Fruit fly (Drosophila melanogaster) whole organism, embryonic: Measurements from ENCODE around the gene Dbx.

Source experiments
- Atf-2 ChIP-seq: fragments of 200-800 bp; sonication (Bioruptor generic); optimal IDR thresholded peaks from 2 replicates; lab custom pipeline; 2016; ENCODE audit warnings: missing biosample characterization, missing genetic modification characterization
- CG10366 ChIP-seq: fragments of 200-800 bp; sonication (Bioruptor generic); IDR thresholded peaks from 2 replicates; pipeline ENCODE4 v1.3.6; 2022; ENCODE audit warnings: missing biosample characterization, missing genetic modification characterization
- CG10431 ChIP-seq: fragments of 200-800 bp; sonication (Bioruptor generic); optimal IDR thresholded peaks from 3 replicates; lab custom pipeline; 2018; ENCODE audit warnings: missing biosample characterization, mild to moderate bottlenecking, missing genetic modification characterization
- CG10979 ChIP-seq: fragments of 200-800 bp; sonication (Bioruptor generic); optimal IDR thresholded peaks from 2 replicates; lab custom pipeline; 2018; ENCODE audit warnings: missing biosample characterization, mild to moderate bottlenecking, missing genetic modification characterization, moderate library complexity
- CG11093 ChIP-seq: fragments of 200-800 bp; sonication (Bioruptor generic); IDR thresholded peaks from 3 replicates; pipeline ENCODE4 v1.3.6; 2022; ENCODE audit warnings: missing biosample characterization, missing genetic modification characterization
- CG13775 ChIP-seq: fragments of 200-800 bp; sonication (Bioruptor generic); optimal IDR thresholded peaks from 3 replicates; lab custom pipeline; 2017; ENCODE audit warnings: missing biosample characterization, mild to moderate bottlenecking, missing genetic modification characterization
- CG14965 ChIP-seq: fragments of 200-800 bp; sonication (Bioruptor generic); optimal IDR thresholded peaks from 2 replicates; lab custom pipeline; 2016; ENCODE audit warnings: missing biosample characterization, missing genetic modification characterization, borderline replicate concordance
- CG1529 ChIP-seq: fragments of 200-800 bp; sonication (Bioruptor generic); optimal IDR thresholded peaks from 3 replicates; lab custom pipeline; 2018; ENCODE audit warnings: missing biosample characterization, missing genetic modification characterization
- CG18619 ChIP-seq: fragments of 200-800 bp; sonication (Bioruptor generic); optimal IDR thresholded peaks from 3 replicates; lab custom pipeline; 2017; ENCODE audit warnings: missing biosample characterization, mild to moderate bottlenecking, missing genetic modification characterization
- CG18764 ChIP-seq: fragments of 200-800 bp; sonication (Bioruptor generic); optimal IDR thresholded peaks from 3 replicates; lab custom pipeline; 2016; ENCODE audit warnings: missing biosample characterization, missing genetic modification characterization
- CG31365 ChIP-seq: fragments of 200-800 bp; sonication (Bioruptor generic); optimal IDR thresholded peaks from 2 replicates; lab custom pipeline; 2018; ENCODE audit warnings: missing biosample characterization, mild to moderate bottlenecking, missing genetic modification characterization
- CG34422 ChIP-seq: fragments of 200-800 bp; sonication (Bioruptor generic); IDR thresholded peaks from 3 replicates; pipeline ENCODE4 v1.3.6; 2022; ENCODE audit warnings: missing biosample characterization, missing genetic modification characterization
- CG4424 ChIP-seq: fragments of 200-800 bp; sonication (Bioruptor generic); optimal IDR thresholded peaks from 3 replicates; lab custom pipeline; 2016; ENCODE audit warnings: missing biosample characterization, missing genetic modification characterization
- CG4617 ChIP-seq: fragments of 200-800 bp; sonication (Bioruptor generic); optimal IDR thresholded peaks from 3 replicates; lab custom pipeline; 2016; ENCODE audit warnings: missing biosample characterization, missing genetic modification characterization, borderline replicate concordance
- CG6689 ChIP-seq: fragments of 200-800 bp; sonication (Bioruptor generic); IDR thresholded peaks from 2 replicates; pipeline ENCODE4 v1.3.6; 2022; ENCODE audit warnings: missing biosample characterization, missing genetic modification characterization
- CG7928 ChIP-seq: fragments of 200-800 bp; sonication (Bioruptor generic); optimal IDR thresholded peaks from 2 replicates; lab custom pipeline; 2017; ENCODE audit warnings: missing biosample characterization, mild to moderate bottlenecking, missing genetic modification characterization
- Chrac-16 ChIP-seq: fragments of 200-800 bp; sonication (Bioruptor generic); optimal IDR thresholded peaks from 3 replicates; lab custom pipeline; 2016; ENCODE audit warnings: missing biosample characterization, missing genetic modification characterization
- Dad ChIP-seq: fragments of 200-800 bp; sonication (Bioruptor generic); optimal IDR thresholded peaks from 3 replicates; lab custom pipeline; 2016; ENCODE audit warnings: missing biosample characterization, missing genetic modification characterization
- Dip2 ChIP-seq: fragments of 200-800 bp; sonication (Bioruptor generic); IDR thresholded peaks from 2 replicates; pipeline ENCODE4 v1.3.6; 2022; ENCODE audit warnings: missing biosample characterization, missing genetic modification characterization
- Drgx ChIP-seq: fragments of 200-800 bp; sonication (Bioruptor generic); IDR thresholded peaks from 2 replicates; pipeline ENCODE4 v1.3.6; 2022; ENCODE audit warnings: missing biosample characterization, missing genetic modification characterization
- ERR ChIP-seq: fragments of 200-800 bp; sonication (Bioruptor generic); optimal IDR thresholded peaks from 2 replicates; lab custom pipeline; 2016; ENCODE audit warnings: missing biosample characterization, missing genetic modification characterization
- MTF-1 ChIP-seq: fragments of 200-800 bp; sonication (Bioruptor generic); optimal IDR thresholded peaks from 2 replicates; lab custom pipeline; 2018; ENCODE audit warnings: missing biosample characterization, mild to moderate bottlenecking, missing genetic modification characterization, borderline replicate concordance
- Mrtf ChIP-seq: fragments of 200-800 bp; sonication (Bioruptor generic); IDR thresholded peaks from 3 replicates; pipeline ENCODE4 v1.3.6; 2022; ENCODE audit warnings: missing biosample characterization, missing genetic modification characterization
- Myb ChIP-seq: fragments of 200-800 bp; sonication (Bioruptor generic); optimal IDR thresholded peaks from 2 replicates; lab custom pipeline; 2016; ENCODE audit warnings: missing biosample characterization, missing genetic modification characterization
- Nf-YC ChIP-seq: fragments of 200-800 bp; optimal IDR thresholded peaks from 3 replicates; lab custom pipeline; 2019; ENCODE audit warnings: missing biosample characterization, mild to moderate bottlenecking, missing genetic modification characterization, moderate library complexity
- NfI ChIP-seq: fragments of 200-800 bp; sonication (Bioruptor generic); optimal IDR thresholded peaks from 3 replicates; lab custom pipeline; 2018; ENCODE audit warnings: missing biosample characterization, mild to moderate bottlenecking, missing genetic modification characterization, moderate library complexity
- Oli ChIP-seq: fragments of 200-800 bp; sonication (Bioruptor generic); optimal IDR thresholded peaks from 2 replicates; lab custom pipeline; 2018; ENCODE audit warnings: missing biosample characterization, mild to moderate bottlenecking, missing genetic modification characterization, moderate library complexity
- Optix ChIP-seq: fragments of 200-800 bp; sonication (Bioruptor generic); IDR thresholded peaks from 3 replicates; pipeline ENCODE4 v1.3.6; 2022; ENCODE audit warnings: missing biosample characterization, missing genetic modification characterization
- Tbp ChIP-seq: fragments of >200 bp; optimal IDR thresholded peaks from 2 replicates; lab custom pipeline; 2018; ENCODE audit warnings: missing biosample characterization, missing genetic modification characterization
- amos ChIP-seq: fragments of 200-800 bp; sonication (Bioruptor generic); IDR thresholded peaks from 2 replicates; pipeline ENCODE4 v1.3.6; 2022; ENCODE audit warnings: missing biosample characterization, missing genetic modification characterization; ENCODE audit not compliant: partially characterized antibody
- az2 ChIP-seq: fragments of 200-800 bp; sonication (Bioruptor generic); optimal IDR thresholded peaks from 3 replicates; lab custom pipeline; 2016; ENCODE audit warnings: missing biosample characterization, missing genetic modification characterization
- bowl ChIP-seq: fragments of 200-800 bp; sonication (Bioruptor generic); IDR thresholded peaks from 2 replicates; pipeline ENCODE4 v1.3.6; 2022; ENCODE audit warnings: missing biosample characterization, missing genetic modification characterization
- disco-r ChIP-seq: fragments of 200-800 bp; sonication (Bioruptor generic); optimal IDR thresholded peaks from 2 replicates; lab custom pipeline; 2016; ENCODE audit warnings: missing biosample characterization, missing genetic modification characterization
- eve ChIP-seq, 2 experiments: fragments of >200 bp; optimal IDR thresholded peaks; 2 replicates each; lab custom pipeline; 2017; ENCODE audit warnings: missing biosample characterization in 2 of 2, missing genetic modification characterization in 2 of 2
- fd96Cb ChIP-seq: fragments of 200-800 bp; sonication (Bioruptor generic); optimal IDR thresholded peaks from 2 replicates; lab custom pipeline; 2018; ENCODE audit warnings: missing biosample characterization, mild to moderate bottlenecking, missing genetic modification characterization, moderate library complexity
- gfzf ChIP-seq: fragments of 200-800 bp; sonication (Bioruptor generic); optimal IDR thresholded peaks from 2 replicates; lab custom pipeline; 2016; ENCODE audit warnings: missing biosample characterization, mild to moderate bottlenecking, missing genetic modification characterization, moderate library complexity
- h ChIP-seq: fragments of >200 bp; optimal IDR thresholded peaks from 2 replicates; lab custom pipeline; 2017
- ind ChIP-seq: fragments of 200-800 bp; sonication (Bioruptor generic); optimal IDR thresholded peaks from 3 replicates; lab custom pipeline; 2016; ENCODE audit warnings: missing biosample characterization, missing genetic modification characterization
- insv ChIP-seq, 2 experiments: fragments of 200-800 bp; sonication (Bioruptor generic); optimal IDR thresholded peaks; 3 replicates each; lab custom pipeline; 2016 to 2018; ENCODE audit warnings: missing biosample characterization in 2 of 2, missing genetic modification characterization in 2 of 2
- oc ChIP-seq: fragments of 200-800 bp; sonication (Bioruptor generic); optimal IDR thresholded peaks from 2 replicates; lab custom pipeline; 2018; ENCODE audit warnings: missing biosample characterization, mild to moderate bottlenecking, missing genetic modification characterization, moderate library complexity
- pan ChIP-seq, 4 experiments: fragments of >200 bp in 3 of 4; fragments of 200-800 bp in 1 of 4; sonication (Bioruptor generic) in 1 of 4; optimal IDR thresholded peaks in 3 of 4; IDR thresholded peaks in 1 of 4; 2 replicates each; pipeline versions ENCODE4 v1.3.6 to Lab custom; 2017 to 2022; ENCODE audit warnings: missing biosample characterization in 2 of 4, missing genetic modification characterization in 2 of 4, mixed read lengths in 1 of 4
- prd ChIP-seq, 3 experiments: fragments of >200 bp in 2 of 3; fragments of 200-800 bp in 1 of 3; sonication (Bioruptor generic) in 1 of 3; optimal IDR thresholded peaks in 2 of 3; IDR thresholded peaks in 1 of 3; 2 replicates in 2 of 3; 3 replicates in 1 of 3; pipeline versions ENCODE4 v1.3.6 to Lab custom; 2017 to 2022; ENCODE audit warnings: missing biosample characterization in 1 of 3, missing genetic modification characterization in 1 of 3
- repo ChIP-seq: fragments of 200-800 bp; sonication (Bioruptor generic); optimal IDR thresholded peaks from 2 replicates; lab custom pipeline; 2016; ENCODE audit warnings: missing biosample characterization, missing genetic modification characterization
- sima ChIP-seq: fragments of 200-800 bp; sonication (Bioruptor generic); optimal IDR thresholded peaks from 2 replicates; lab custom pipeline; 2016; ENCODE audit warnings: missing biosample characterization, missing genetic modification characterization
- slp2 ChIP-seq: fragments of 200-800 bp; sonication (Bioruptor generic); optimal IDR thresholded peaks from 2 replicates; lab custom pipeline; 2016; ENCODE audit warnings: missing biosample characterization, missing genetic modification characterization
- sr ChIP-seq: fragments of 200-800 bp; sonication (Bioruptor generic); IDR thresholded peaks from 3 replicates; pipeline ENCODE4 v1.3.6; 2022; ENCODE audit warnings: missing biosample characterization, missing genetic modification characterization
- ssp ChIP-seq: fragments of 200-800 bp; sonication (Bioruptor generic); IDR thresholded peaks from 2 replicates; pipeline ENCODE4 v1.3.6; 2022; ENCODE audit warnings: missing biosample characterization, missing genetic modification characterization
- stc ChIP-seq: fragments of 200-800 bp; sonication (Bioruptor generic); IDR thresholded peaks from 2 replicates; pipeline ENCODE4 v1.3.6; 2022; ENCODE audit warnings: missing biosample characterization, missing genetic modification characterization
- tin ChIP-seq: fragments of 200-800 bp; sonication (Bioruptor generic); optimal IDR thresholded peaks from 3 replicates; lab custom pipeline; 2016; ENCODE audit warnings: missing biosample characterization, missing genetic modification characterization
- tll ChIP-seq, 2 experiments: fragments of 200-800 bp in 1 of 2; fragments of >200 bp in 1 of 2; sonication (Bioruptor generic) in 1 of 2; optimal IDR thresholded peaks; 2 replicates each; lab custom pipeline; 2017 to 2019; ENCODE audit warnings: missing biosample characterization in 2 of 2, missing genetic modification characterization in 2 of 2, mild to moderate bottlenecking in 1 of 2, moderate library complexity in 1 of 2
- zfh2 ChIP-seq: fragments of 200-800 bp; sonication (Bioruptor generic); optimal IDR thresholded peaks from 2 replicates; lab custom pipeline; 2016; ENCODE audit warnings: missing biosample characterization, missing genetic modification characterization

Gene Dbx

dm6 chr3L:1962964-1963363 lies 41.9 kb downstream of the Dbx start, which contains the start of gene SCOT (continued):
- TF ChIP-seq CG7928 (GFP tag; lab: Kevin White, UChicago) (no peak), CG10431 (GFP tag; lab: Kevin White, UChicago) (no peak), Atf-2 (peak; percentile 47), sr (peak; percentile 67), gfzf (no peak), bowl (peak; percentile 66), CG18764 (peak; percentile 12), repo (GFP tag; lab: Kevin White, UChicago) (no peak), CG1529 (GFP tag; lab: Kevin White, UChicago) (peak; percentile 43), eve (GFP tag; optimal IDR thresholded peaks at IDR 0.05; lab: Kevin White, UChicago) (no peak), ind (GFP tag; lab: Kevin White, UChicago) (peak; percentile 66), CG4617 (GFP tag; lab: Kevin White, UChicago) (no peak), CG13775 (GFP tag; lab: Kevin White, UChicago) (peak; percentile 20), h (no peak), stc (GFP tag; lab: Robert Waterston, UW) (peak; percentile 72), Nf-YC (tag; lab: Kevin White, UChicago) (no peak), slp2 (peak; percentile 29), CG10979 (tag; lab: Kevin White, UChicago) (no peak), Chrac-16 (GFP tag; lab: Kevin White, UChicago) (peak; percentile 74), MTF-1 (no peak), tll (GFP tag; optimal IDR thresholded peaks at IDR 0.05; lab: Kevin White, UChicago) (no peak), az2 (GFP tag; lab: Kevin White, UChicago) (peak; percentile 77), CG11093 (GFP tag; lab: Robert Waterston, UW) (peak; percentile 65; the same call in 2 of the 3 replicates), ERR (GFP tag; lab: Kevin White, UChicago) (peak; percentile 50), Dip2 (no peak), amos (GFP tag; lab: Robert Waterston, UW) (no peak), prd (optimal IDR thresholded peaks at IDR 0.05; lab: Kevin White, UChicago) (no peak), prd (GFP tag; IDR thresholded peaks at IDR 0.05; lab: Robert Waterston, UW) (peak; percentile 80), CG6689 (GFP tag; lab: Robert Waterston, UW) (peak; percentile 85), ssp (GFP tag; lab: Robert Waterston, UW) (peak; percentile 66), CG4424 (no peak), CG10366 (peak; percentile 80), fd96Cb (tag; lab: Kevin White, UChicago) (peak; percentile 57), sima (GFP tag; lab: Kevin White, UChicago) (no peak), Drgx (GFP tag; lab: Robert Waterston, UW) (peak; percentile 98), CG14965 (GFP tag; lab: Kevin White, UChicago) (no peak), CG18619 (GFP tag; lab: Kevin White, UChicago) (peak; percentile 18), Myb (GFP tag; lab: Kevin White, UChicago) (no peak), Oli (peak; percentile 81), CG31365 (no peak), CG34422 (peak; percentile 74), Dad (GFP tag; lab: Kevin White, UChicago) (peak; percentile 39), zfh2 (GFP tag; lab: Kevin White, UChicago) (peak; percentile 18), NfI (GFP tag; lab: Kevin White, UChicago) (peak; percentile 67), oc (tag; lab: Kevin White, UChicago) (peak; percentile 71), Tbp (GFP tag; lab: Kevin White, UChicago) (no peak), Mrtf (GFP tag; lab: Robert Waterston, UW) (peak; percentile 66; the same call in 1 of the 3 replicates), disco-r (GFP tag; lab: Kevin White, UChicago) (peak; percentile 19), insv (GFP tag; optimal IDR thresholded peaks at IDR 0.05; lab: Kevin White, UChicago) (no peak), tin (GFP tag; lab: Kevin White, UChicago) (peak; percentile 41), Optix (peak; percentile 81), pan (optimal IDR thresholded peaks at IDR 0.05; lab: Kevin White, UChicago) (no peak), pan (GFP tag; optimal IDR thresholded peaks at IDR 0.05 in 1 of 2, IDR thresholded peaks at IDR 0.05 in 1 of 2) (peak in 1 of 2 experiments; percentile 89)
